Fruit fly (Drosophila melanogaster) whole organism, embryonic: ENCODE results near the gene Cat.
A peak's percentile ranks its signal among the peaks of the same experiment; 100 is the strongest.

ENCODE experiments used
- BEAF-32 ChIP-seq: fragments of 200-800 bp; sonication (Bioruptor generic); optimal IDR thresholded peaks from 3 replicates; lab custom pipeline; 2017; ENCODE audit warnings: missing biosample characterization, missing genetic modification characterization, mild to moderate bottlenecking, moderate library complexity, missing genetic modification reagents
- Blimp-1 ChIP-seq: fragments of 200-800 bp; sonication (Bioruptor generic); optimal IDR thresholded peaks from 3 replicates; lab custom pipeline; 2018; ENCODE audit warnings: missing biosample characterization, missing genetic modification characterization, mild to moderate bottlenecking, moderate library complexity, missing genetic modification reagents
- C15 ChIP-seq: fragments of 200-800 bp; sonication (Bioruptor generic); IDR thresholded peaks from 3 replicates; pipeline ENCODE4 v1.3.6; 2022; ENCODE audit warnings: missing biosample characterization, missing genetic modification characterization
- CG15011 ChIP-seq: fragments of 200-800 bp; sonication (Bioruptor generic); optimal IDR thresholded peaks from 3 replicates; lab custom pipeline; 2018; ENCODE audit warnings: missing biosample characterization, mild to moderate bottlenecking, missing genetic modification characterization
- CG16779 ChIP-seq: fragments of 200-800 bp; sonication (Bioruptor generic); IDR thresholded peaks from 2 replicates; pipeline ENCODE4 v1.3.6; 2022; ENCODE audit warnings: missing biosample characterization, missing genetic modification characterization
- CG17802 ChIP-seq: fragments of 200-800 bp; sonication (Bioruptor generic); optimal IDR thresholded peaks from 2 replicates; lab custom pipeline; 2018; ENCODE audit warnings: missing biosample characterization, mild to moderate bottlenecking, missing genetic modification characterization, moderate library complexity
- CG17829 ChIP-seq: fragments of 200-800 bp; optimal IDR thresholded peaks from 2 replicates; lab custom pipeline; 2019; ENCODE audit warnings: missing biosample characterization, mild to moderate bottlenecking, missing genetic modification characterization, moderate library complexity
- CG18011 ChIP-seq: fragments of 200-800 bp; sonication (Bioruptor generic); optimal IDR thresholded peaks from 2 replicates; lab custom pipeline; 2017; ENCODE audit warnings: missing biosample characterization, missing genetic modification characterization, mild to moderate bottlenecking, moderate library complexity, missing genotype
- CG2678 ChIP-seq: fragments of 200-800 bp; sonication (Bioruptor generic); optimal IDR thresholded peaks from 3 replicates; lab custom pipeline; 2019; ENCODE audit warnings: missing biosample characterization, mild to moderate bottlenecking, missing genetic modification characterization, moderate library complexity
- CG30020 ChIP-seq: fragments of 200-800 bp; optimal IDR thresholded peaks from 2 replicates; lab custom pipeline; 2019; ENCODE audit warnings: missing biosample characterization, mild to moderate bottlenecking, missing genetic modification characterization, moderate library complexity
- CG4617 ChIP-seq: fragments of 200-800 bp; sonication (Bioruptor generic); optimal IDR thresholded peaks from 3 replicates; lab custom pipeline; 2016; ENCODE audit warnings: missing biosample characterization, missing genetic modification characterization, borderline replicate concordance
- CG5953 ChIP-seq: fragments of 200-800 bp; sonication (Bioruptor generic); IDR thresholded peaks from 2 replicates; pipeline ENCODE4 v1.3.6; 2022; ENCODE audit warnings: missing biosample characterization, missing genetic modification characterization
- CG6254 ChIP-seq: fragments of 200-800 bp; sonication (Bioruptor generic); optimal IDR thresholded peaks from 3 replicates; lab custom pipeline; 2017; ENCODE audit warnings: mild to moderate bottlenecking, missing biosample characterization, missing genetic modification reagents, missing genetic modification characterization
- CkIIα-i1 ChIP-seq: fragments of 200-800 bp; sonication (Bioruptor generic); IDR thresholded peaks from 2 replicates; pipeline ENCODE4 v1.3.6; 2022; ENCODE audit warnings: missing biosample characterization, missing genetic modification characterization
- CrebB ChIP-seq: fragments of 200-800 bp; sonication (Bioruptor generic); optimal IDR thresholded peaks from 3 replicates; lab custom pipeline; 2018; ENCODE audit warnings: missing biosample characterization, mild to moderate bottlenecking, missing genetic modification characterization
- D ChIP-seq, 2 experiments: fragments of 200-800 bp in 1 of 2; fragments of >200 bp in 1 of 2; sonication (Bioruptor generic) in 1 of 2; optimal IDR thresholded peaks; 2 replicates in 1 of 2; 3 replicates in 1 of 2; lab custom pipeline; 2017; ENCODE audit warnings: mild to moderate bottlenecking in 1 of 2, missing biosample characterization in 1 of 2, missing genetic modification characterization in 1 of 2, missing genetic modification reagents in 1 of 2
- Dbx ChIP-seq: fragments of 200-800 bp; sonication (Bioruptor generic); IDR thresholded peaks from 3 replicates; pipeline ENCODE4 v1.3.6; 2022; ENCODE audit warnings: missing biosample characterization, missing genetic modification characterization
- Dip2 ChIP-seq: fragments of 200-800 bp; sonication (Bioruptor generic); IDR thresholded peaks from 2 replicates; pipeline ENCODE4 v1.3.6; 2022; ENCODE audit warnings: missing biosample characterization, missing genetic modification characterization
- Dref ChIP-seq: fragments of 200-800 bp; sonication (Bioruptor generic); IDR thresholded peaks from 2 replicates; pipeline ENCODE4 v1.3.6; 2022; ENCODE audit warnings: missing biosample characterization, missing genetic modification characterization
- Ets65A ChIP-seq: fragments of 200-800 bp; sonication (Bioruptor generic); peaks from one replicate; lab custom pipeline; 2016; ENCODE audit warnings: missing biosample characterization, missing genetic modification characterization
- GATAe ChIP-seq: fragments of 200-800 bp; sonication (Bioruptor generic); conservative IDR thresholded peaks from 2 replicates; pipeline ENCODE4 v1.3.6; 2022; ENCODE audit warnings: missing biosample characterization, missing genetic modification characterization
- Gsc ChIP-seq: fragments of 200-800 bp; sonication (Bioruptor generic); IDR thresholded peaks from 2 replicates; pipeline ENCODE4 v1.3.6; 2022; ENCODE audit warnings: missing biosample characterization, missing genetic modification characterization
- Hmr ChIP-seq: fragments of 200-800 bp; sonication (Bioruptor generic); optimal IDR thresholded peaks from 3 replicates; lab custom pipeline; 2017; ENCODE audit warnings: mild to moderate bottlenecking, missing biosample characterization, missing genetic modification reagents, missing genetic modification characterization
- Hmx ChIP-seq: fragments of 200-800 bp; sonication (Bioruptor generic); optimal IDR thresholded peaks from 2 replicates; lab custom pipeline; 2016; ENCODE audit warnings: missing biosample characterization, missing genetic modification characterization
- Jarid2 ChIP-seq: fragments of 200-800 bp; sonication (Bioruptor generic); optimal IDR thresholded peaks from 3 replicates; lab custom pipeline; 2017; ENCODE audit warnings: mild to moderate bottlenecking, missing biosample characterization, missing genetic modification reagents, missing genetic modification characterization
- Mad ChIP-seq: fragments of 200-800 bp; sonication (Bioruptor generic); optimal IDR thresholded peaks from 2 replicates; lab custom pipeline; 2016; ENCODE audit warnings: missing biosample characterization, missing genetic modification characterization
- Mrtf ChIP-seq: fragments of 200-800 bp; sonication (Bioruptor generic); IDR thresholded peaks from 3 replicates; pipeline ENCODE4 v1.3.6; 2022; ENCODE audit warnings: missing biosample characterization, missing genetic modification characterization
- Side ChIP-seq: fragments of 200-800 bp; sonication (Bioruptor generic); optimal IDR thresholded peaks from 2 replicates; lab custom pipeline; 2016; ENCODE audit warnings: missing biosample characterization, missing genetic modification characterization
- Sox100B ChIP-seq: fragments of 200-800 bp; sonication (Bioruptor generic); optimal IDR thresholded peaks from 3 replicates; lab custom pipeline; 2018; ENCODE audit warnings: missing biosample characterization, mild to moderate bottlenecking, missing genetic modification characterization
- Sox102F ChIP-seq: fragments of 200-800 bp; sonication (Bioruptor generic); optimal IDR thresholded peaks from 2 replicates; lab custom pipeline; 2018; ENCODE audit warnings: missing biosample characterization, mild to moderate bottlenecking, missing genetic modification characterization, moderate library complexity
- Sry-β ChIP-seq: fragments of 200-800 bp; sonication (Bioruptor generic); optimal IDR thresholded peaks from 2 replicates; lab custom pipeline; 2018; ENCODE audit warnings: missing biosample characterization, mild to moderate bottlenecking, missing genetic modification characterization, moderate library complexity
- Usf ChIP-seq: fragments of 200-800 bp; sonication (Bioruptor generic); optimal IDR thresholded peaks from 2 replicates; lab custom pipeline; 2017; ENCODE audit warnings: missing genotype, missing biosample characterization, missing genetic modification characterization
- Xbp1 ChIP-seq: fragments of 200-800 bp; sonication (Bioruptor generic); optimal IDR thresholded peaks from 3 replicates; lab custom pipeline; 2016; ENCODE audit warnings: missing biosample characterization, mild to moderate bottlenecking, missing genetic modification characterization
- bcd ChIP-seq: fragments of 200-800 bp; sonication (Bioruptor generic); optimal IDR thresholded peaks from 2 replicates; lab custom pipeline; 2017; ENCODE audit warnings: missing biosample characterization, mild to moderate bottlenecking, missing genetic modification characterization
- bigmax ChIP-seq: fragments of 200-800 bp; sonication (Bioruptor generic); optimal IDR thresholded peaks from 2 replicates; lab custom pipeline; 2018; ENCODE audit warnings: missing biosample characterization, mild to moderate bottlenecking, missing genetic modification characterization
- crol ChIP-seq: fragments of 200-800 bp; sonication (Bioruptor generic); IDR thresholded peaks from 2 replicates; pipeline ENCODE4 v1.3.6; 2022; ENCODE audit warnings: missing biosample characterization, missing genetic modification characterization
- crp ChIP-seq, 2 experiments: fragments of 200-800 bp; sonication (Bioruptor generic); optimal IDR thresholded peaks; 2 replicates in 1 of 2; 3 replicates in 1 of 2; lab custom pipeline; 2017; ENCODE audit warnings: missing biosample characterization in 2 of 2, missing genetic modification characterization in 2 of 2, mild to moderate bottlenecking in 1 of 2, moderate library complexity in 1 of 2
- gt ChIP-seq: fragments of 200-800 bp; sonication (Bioruptor generic); IDR thresholded peaks from 2 replicates; pipeline ENCODE4 v1.3.6; 2022; ENCODE audit warnings: missing biosample characterization, missing genetic modification characterization
- ham ChIP-seq: fragments of 200-800 bp; sonication (Bioruptor generic); IDR thresholded peaks from 2 replicates; pipeline ENCODE4 v1.3.6; 2022; ENCODE audit warnings: missing biosample characterization, missing genetic modification characterization
- hkb ChIP-seq, 2 experiments: fragments of 200-800 bp in 1 of 2; fragments of >200 bp in 1 of 2; sonication (Bioruptor generic) in 1 of 2; IDR thresholded peaks in 1 of 2; optimal IDR thresholded peaks in 1 of 2; 2 replicates each; pipeline versions ENCODE4 v1.3.6 to Lab custom; 2017 to 2022; ENCODE audit warnings: missing biosample characterization in 1 of 2, missing genetic modification characterization in 1 of 2
- kah ChIP-seq: fragments of 200-800 bp; sonication (Bioruptor generic); optimal IDR thresholded peaks from 2 replicates; lab custom pipeline; 2018; ENCODE audit warnings: missing biosample characterization, mild to moderate bottlenecking, missing genetic modification characterization
- mld ChIP-seq: fragments of 200-800 bp; sonication (Bioruptor generic); IDR thresholded peaks from 3 replicates; pipeline ENCODE4 v1.3.6; 2022; ENCODE audit warnings: missing biosample characterization, missing genetic modification characterization; ENCODE audit not compliant: partially characterized antibody
- nom ChIP-seq: fragments of 200-800 bp; sonication (Bioruptor generic); optimal IDR thresholded peaks from 2 replicates; lab custom pipeline; 2017; ENCODE audit warnings: missing biosample characterization, missing genetic modification characterization, mild to moderate bottlenecking, moderate library complexity, missing genetic modification reagents
- phol ChIP-seq: fragments of 200-800 bp; sonication (Bioruptor generic); optimal IDR thresholded peaks from 3 replicates; lab custom pipeline; 2018; ENCODE audit warnings: missing biosample characterization, mild to moderate bottlenecking, missing genetic modification characterization, moderate library complexity
- repo ChIP-seq: fragments of 200-800 bp; sonication (Bioruptor generic); optimal IDR thresholded peaks from 2 replicates; lab custom pipeline; 2016; ENCODE audit warnings: missing biosample characterization, missing genetic modification characterization
- sqz ChIP-seq: fragments of 200-800 bp; sonication (Bioruptor generic); optimal IDR thresholded peaks from 3 replicates; lab custom pipeline; 2018; ENCODE audit warnings: missing biosample characterization, mild to moderate bottlenecking, missing genetic modification characterization
- sug ChIP-seq: fragments of 200-800 bp; optimal IDR thresholded peaks from 2 replicates; lab custom pipeline; 2019; ENCODE audit warnings: missing biosample characterization, mild to moderate bottlenecking, missing genetic modification characterization, moderate library complexity

The Cat gene

dm6 chr3L:18789203-18790018 lies 33.0 kb upstream of the Cat start (continued):
- TF ChIP-seq Hmr (GFP tag; lab: Kevin White, UChicago) (peak; percentile 73), CG30020 (tag; lab: Kevin White, UChicago) (no peak), CG4617 (no peak), phol (peak; percentile 46), Dbx (peak; percentile 60; the same call in 2 of the 3 replicates), ham (no peak), bigmax (GFP tag; lab: Kevin White, UChicago) (peak; percentile 36), Sox102F (GFP tag; lab: Kevin White, UChicago) (peak; percentile 30), Sry-β (GFP tag; lab: Kevin White, UChicago) (no peak), mld (GFP tag; lab: Robert Waterston, UW) (no peak), Xbp1 (GFP tag; lab: Kevin White, UChicago) (no peak), nom (GFP tag; lab: Kevin White, UChicago) (no peak), CG15011 (peak; percentile 51), CG17802 (tag; lab: Kevin White, UChicago) (no peak), CG18011 (GFP tag; lab: Kevin White, UChicago) (no peak), Mrtf (GFP tag; lab: Robert Waterston, UW) (0 out of 3 replicates have a peak, but pooled peaks have one; percentile 5), Mad (no peak), Dref (GFP tag; lab: Robert Waterston, UW) (no peak), crp (GFP tag; optimal IDR thresholded peaks at IDR 0.05; lab: Kevin White, UChicago) (no peak), CG2678 (tag; lab: Kevin White, UChicago) (peak; percentile 57), D (optimal IDR thresholded peaks at IDR 0.05; lab: Kevin White, UChicago) (no peak), D (GFP tag; optimal IDR thresholded peaks at IDR 0.05; lab: Kevin White, UChicago) (peak; percentile 19), Hmx (GFP tag; lab: Kevin White, UChicago) (no peak), Side (peak; percentile 25), BEAF-32 (GFP tag; lab: Kevin White, UChicago) (no peak), CG5953 (peak; percentile 67; the same call in 1 of the 2 replicates), kah (GFP tag; lab: Kevin White, UChicago) (peak; percentile 44), Jarid2 (GFP tag; lab: Kevin White, UChicago) (peak; percentile 40), crol (GFP tag; lab: Robert Waterston, UW) (peak; percentile 92), Sox100B (GFP tag; lab: Kevin White, UChicago) (peak; percentile 57), gt (GFP tag; lab: Robert Waterston, UW) (no peak), repo (GFP tag; lab: Kevin White, UChicago) (no peak), Gsc (no peak), CrebB (peak; percentile 58), sqz (GFP tag; lab: Kevin White, UChicago) (peak; percentile 92), hkb (optimal IDR thresholded peaks at IDR 0.05; lab: Kevin White, UChicago) (no peak), hkb (GFP tag; IDR thresholded peaks at IDR 0.05; lab: Robert Waterston, UW) (peak; percentile 51), Dip2 (GFP tag; lab: Robert Waterston, UW) (no peak), sug (tag; lab: Kevin White, UChicago) (peak; percentile 89), CG16779 (GFP tag; lab: Robert Waterston, UW) (peak; percentile 50; the same call in 1 of the 2 replicates), Ets65A (GFP tag; lab: Kevin White, UChicago) (no peak), Usf (GFP tag; lab: Kevin White, UChicago) (no peak), CG6254 (GFP tag; lab: Kevin White, UChicago) (no peak), bcd (GFP tag; lab: Kevin White, UChicago) (peak; percentile 57), GATAe (peak; percentile 60; the same call in 1 of the 2 replicates), Blimp-1 (GFP tag; lab: Kevin White, UChicago) (peak; percentile 64), C15 (GFP tag; lab: Robert Waterston, UW) (no peak; the same call in 2 of the 3 replicates), CkIIα-i1 (GFP tag; lab: Robert Waterston, UW) (no peak), CG17829 (tag; lab: Kevin White, UChicago) (no peak)
